6 fruit fly cellular contexts compared by ENCODE assay signal in the genomic region with DNA sequence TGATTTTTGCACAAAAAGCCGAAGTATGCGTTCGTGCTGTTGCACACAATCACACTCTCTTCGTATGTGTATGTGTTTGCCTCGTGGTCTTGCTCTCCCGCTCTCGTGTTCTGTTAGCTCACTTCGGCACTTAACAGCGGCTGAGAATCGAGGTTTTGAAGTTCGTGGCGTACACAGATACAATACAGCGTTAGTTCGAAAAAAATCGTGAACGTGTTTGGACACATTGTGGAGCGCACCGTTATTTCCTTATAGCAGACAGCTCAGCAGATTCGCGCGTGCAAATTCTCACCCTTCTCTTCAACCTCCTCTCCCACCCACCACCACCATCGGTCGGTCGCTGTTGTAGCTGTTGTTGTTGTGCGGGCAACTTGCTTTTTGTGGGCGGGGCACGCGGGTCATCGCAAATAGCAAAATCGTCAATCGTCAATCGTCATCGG.
TF ChIP-seq lines count a peak whose summit lies in the region.

Gene caps (plus strand): TSS at position 191 of the 440 bp plus-strand sequence.

- peak; percentile 51 for TF ChIP-seq CTCF in whole organism, embryonic (GFP tag; optimal IDR thresholded peaks at IDR 0.05; lab: Kevin White, UChicago)

TF ChIP-seq in whole organism, 6 proteins besides CTCF, POLR2A, EP300 and RAD21:
- no peak for TF ChIP-seq EcR (GFP tag; optimal IDR thresholded peaks at IDR 0.05; lab: Kevin White, UChicago)
- TF ChIP-seq Dll (optimal IDR thresholded peaks at IDR 0.05; lab: Kevin White, UChicago) = peak; percentile 45
TF ChIP-seq in whole organism: peak in this region for 1.

TF ChIP-seq in whole organism, adult, 20 proteins besides CTCF, POLR2A, EP300 and RAD21 (continues in another document):
- peak; percentile 53 for TF ChIP-seq bab1 (GFP tag; optimal IDR thresholded peaks at IDR 0.05; lab: Kevin White, UChicago)
- no peak for TF ChIP-seq Clk (GFP tag; optimal IDR thresholded peaks at IDR 0.05; lab: Kevin White, UChicago)
- peak; percentile 21 for TF ChIP-seq pad (GFP tag; optimal IDR thresholded peaks at IDR 0.05; lab: Kevin White, UChicago)
- peak; percentile 32 for TF ChIP-seq CG7045 (GFP tag; optimal IDR thresholded peaks at IDR 0.05; lab: Kevin White, UChicago)
- TF ChIP-seq CG7101 (tag; optimal IDR thresholded peaks at IDR 0.05; lab: Kevin White, UChicago) = peak; percentile 66
- peak; percentile 93 for TF ChIP-seq Mnt (GFP tag; optimal IDR thresholded peaks at IDR 0.05; lab: Kevin White, UChicago)
- no peak for TF ChIP-seq cnc (optimal IDR thresholded peaks at IDR 0.05; lab: Kevin White, UChicago)
- TF ChIP-seq ovo (GFP tag; optimal IDR thresholded peaks at IDR 0.05; lab: Kevin White, UChicago) = peak; percentile 95
- peak; percentile 22 for TF ChIP-seq CG14711 (tag; optimal IDR thresholded peaks at IDR 0.05; lab: Kevin White, UChicago)
- peak; percentile 20 for TF ChIP-seq CG11617 (GFP tag; optimal IDR thresholded peaks at IDR 0.05; lab: Kevin White, UChicago)
- TF ChIP-seq Hr96 (GFP tag; optimal IDR thresholded peaks at IDR 0.05; lab: Kevin White, UChicago) = peak; percentile 63
- peak; percentile 31 for TF ChIP-seq Crg-1 (GFP tag; optimal IDR thresholded peaks at IDR 0.05; lab: Kevin White, UChicago)
- TF ChIP-seq CG5204 (GFP tag; optimal IDR thresholded peaks at IDR 0.05; lab: Kevin White, UChicago) = no peak
- TF ChIP-seq tj (GFP tag; optimal IDR thresholded peaks at IDR 0.05; lab: Kevin White, UChicago) = peak; percentile 95
- no peak for TF ChIP-seq CG1620 (GFP tag; optimal IDR thresholded peaks at IDR 0.05; lab: Kevin White, UChicago)
- no peak for TF ChIP-seq kay (GFP tag; lab: Kevin White, UChicago; ENCODE audit: borderline replicate concordance)

TF ChIP-seq in whole organism, embryonic, 481 proteins besides CTCF, POLR2A, EP300 and RAD21 (continues in another document):
- TF ChIP-seq Hand (GFP tag; optimal IDR thresholded peaks at IDR 0.05; lab: Kevin White, UChicago) (peak; percentile 46), sug (tag; optimal IDR thresholded peaks at IDR 0.05; lab: Kevin White, UChicago) (peak; percentile 71), usp (GFP tag; optimal IDR thresholded peaks at IDR 0.05; lab: Kevin White, UChicago) (no peak), knrl (GFP tag; IDR thresholded peaks at IDR 0.05; lab: Robert Waterston, UW; ENCODE audit: partially characterized antibody) (peak; percentile 44; the same call in 2 of the 3 replicates), Optix (GFP tag; IDR thresholded peaks at IDR 0.05; lab: Robert Waterston, UW) (no peak), CG7372 (GFP tag; IDR thresholded peaks at IDR 0.05; lab: Robert Waterston, UW) (no peak), gfzf (GFP tag; optimal IDR thresholded peaks at IDR 0.05; lab: Kevin White, UChicago) (no peak), al (GFP tag; IDR thresholded peaks at IDR 0.05; lab: Robert Waterston, UW) (no peak), lab (GFP tag; optimal IDR thresholded peaks at IDR 0.05; lab: Kevin White, UChicago) (peak; percentile 63), Atf6 (GFP tag; IDR thresholded peaks at IDR 0.05; lab: Robert Waterston, UW) (0 out of 2 replicates have a peak, but pooled peaks have one; percentile 50), CG2875 (GFP tag; optimal IDR thresholded peaks at IDR 0.05; lab: Kevin White, UChicago) (no peak), amos (GFP tag; IDR thresholded peaks at IDR 0.05; lab: Robert Waterston, UW; ENCODE audit: partially characterized antibody) (peak; percentile 44; the same call in 1 of the 2 replicates), ssp (GFP tag; IDR thresholded peaks at IDR 0.05; lab: Robert Waterston, UW) (no peak), tll (GFP tag; optimal IDR thresholded peaks at IDR 0.05; lab: Kevin White, UChicago) (no peak), eyg (GFP tag; optimal IDR thresholded peaks at IDR 0.05; lab: Kevin White, UChicago) (no peak), mam (GFP tag; optimal IDR thresholded peaks at IDR 0.05; lab: Kevin White, UChicago) (no peak), ewg (GFP tag; optimal IDR thresholded peaks at IDR 0.05; lab: Kevin White, UChicago) (no peak)

TF ChIP-seq in whole organism, prepupa, 60 proteins besides CTCF, POLR2A, EP300 and RAD21 (continues in another document):
- peak; percentile 60 for TF ChIP-seq CG16779 (tag; optimal IDR thresholded peaks at IDR 0.05; lab: Kevin White, UChicago)
- peak; percentile 12 for TF ChIP-seq CG3032 (tag; optimal IDR thresholded peaks at IDR 0.05; lab: Kevin White, UChicago)
- TF ChIP-seq Gug (GFP tag; IDR thresholded peaks at IDR 0.05; lab: Robert Waterston, UW) = 0 out of 2 replicates have a peak, but pooled peaks have one; percentile 14
- TF ChIP-seq Eip75B (GFP tag; optimal IDR thresholded peaks at IDR 0.05; lab: Kevin White, UChicago) = peak; percentile 40
- peak; percentile 60 for TF ChIP-seq Sox102F (GFP tag; optimal IDR thresholded peaks at IDR 0.05; lab: Kevin White, UChicago)
- peak; percentile 52 for TF ChIP-seq Eip78C (GFP tag; lab: Kevin White, UChicago)
- TF ChIP-seq Ets21C (GFP tag; optimal IDR thresholded peaks at IDR 0.05; lab: Kevin White, UChicago) = no peak
- TF ChIP-seq CG9139 (GFP tag; optimal IDR thresholded peaks at IDR 0.05; lab: Kevin White, UChicago) = peak; percentile 54
- peak; percentile 69; the same call in 2 of the 3 replicates for TF ChIP-seq CG6163 (GFP tag; IDR thresholded peaks at IDR 0.05; lab: Robert Waterston, UW)
- TF ChIP-seq CG7368 (GFP tag; optimal IDR thresholded peaks at IDR 0.05; lab: Kevin White, UChicago) = no peak
- TF ChIP-seq CG31627 (GFP tag; optimal IDR thresholded peaks at IDR 0.05; lab: Kevin White, UChicago) = no peak
- TF ChIP-seq eg (GFP tag; IDR thresholded peaks at IDR 0.05; lab: Robert Waterston, UW) = peak; percentile 77
- no peak for TF ChIP-seq CG10669 (GFP tag; optimal IDR thresholded peaks at IDR 0.05; lab: Kevin White, UChicago)
- peak; percentile 59 for TF ChIP-seq fkh (GFP tag; optimal IDR thresholded peaks at IDR 0.05; lab: Kevin White, UChicago)
- no peak for TF ChIP-seq Hr4 (GFP tag; optimal IDR thresholded peaks at IDR 0.05; lab: Kevin White, UChicago)
- TF ChIP-seq CG6792 (GFP tag; optimal IDR thresholded peaks at IDR 0.05; lab: Kevin White, UChicago) = peak; percentile 18
- TF ChIP-seq CG34406 (GFP tag; optimal IDR thresholded peaks at IDR 0.05; lab: Kevin White, UChicago) = no peak
- no peak for TF ChIP-seq pdm3 (GFP tag; optimal IDR thresholded peaks at IDR 0.05; lab: Kevin White, UChicago)

TF ChIP-seq in whole organism, pupa, 21 proteins besides CTCF, POLR2A, EP300 and RAD21 (continues in another document):
- TF ChIP-seq CG8301 (tag; optimal IDR thresholded peaks at IDR 0.05; lab: Kevin White, UChicago) (no peak), Snoo (tag; optimal IDR thresholded peaks at IDR 0.05; lab: Kevin White, UChicago) (peak; percentile 35), rn (GFP tag; IDR thresholded peaks at IDR 0.05; lab: Robert Waterston, UW) (no peak), CG17806 (tag; optimal IDR thresholded peaks at IDR 0.05; lab: Kevin White, UChicago) (no peak), EcR (GFP tag; optimal IDR thresholded peaks at IDR 0.05; lab: Kevin White, UChicago) (peak; percentile 48), CG4496 (GFP tag; IDR thresholded peaks at IDR 0.05; lab: Robert Waterston, UW) (peak; percentile 77), Ets98B (GFP tag; IDR thresholded peaks at IDR 0.05; lab: Robert Waterston, UW) (peak; percentile 51; the same call in 1 of the 2 replicates), CG32121 (GFP tag; IDR thresholded peaks at IDR 0.05; lab: Robert Waterston, UW) (peak; percentile 71), gl (tag; optimal IDR thresholded peaks at IDR 0.05; lab: Kevin White, UChicago) (peak; percentile 0), Pif1A (GFP tag; optimal IDR thresholded peaks at IDR 0.05; lab: Kevin White, UChicago) (peak; percentile 26), CG13204 (GFP tag; optimal IDR thresholded peaks at IDR 0.05; lab: Kevin White, UChicago) (peak; percentile 84), CG9948 (tag; optimal IDR thresholded peaks at IDR 0.05; lab: Kevin White, UChicago) (no peak), CG34367 (tag; optimal IDR thresholded peaks at IDR 0.05; lab: Kevin White, UChicago) (peak; percentile 17), CG8159 (tag; optimal IDR thresholded peaks at IDR 0.05; lab: Kevin White, UChicago) (peak; percentile 26), Pif1B (GFP tag; optimal IDR thresholded peaks at IDR 0.05; lab: Kevin White, UChicago) (peak; percentile 60), CG10348 (GFP tag; IDR thresholded peaks at IDR 0.05; lab: Robert Waterston, UW) (0 out of 2 replicates have a peak, but pooled peaks have one; percentile 38), CG14655 (GFP tag; optimal IDR thresholded peaks at IDR 0.05; lab: Kevin White, UChicago) (no peak), fd96Ca (GFP tag; IDR thresholded peaks at IDR 0.05; lab: Robert Waterston, UW) (peak; percentile 69; the same call in 2 of the 3 replicates)

TF ChIP-seq in whole organism, wandering third instar larva, 38 proteins besides CTCF, POLR2A, EP300 and RAD21 (continues in another document):
- TF ChIP-seq CrebA (GFP tag; optimal IDR thresholded peaks at IDR 0.05; lab: Kevin White, UChicago; ENCODE audit: borderline replicate concordance) (peak; percentile 61), sv (GFP tag; optimal IDR thresholded peaks at IDR 0.05; lab: Kevin White, UChicago) (no peak), jim (GFP tag; optimal IDR thresholded peaks at IDR 0.05; lab: Kevin White, UChicago) (peak; percentile 31), ey (GFP tag; optimal IDR thresholded peaks at IDR 0.05; lab: Kevin White, UChicago) (no peak), h (GFP tag; optimal IDR thresholded peaks at IDR 0.05; lab: Kevin White, UChicago) (peak; percentile 64), Sp1 (GFP tag; optimal IDR thresholded peaks at IDR 0.05; lab: Kevin White, UChicago) (peak; percentile 48), sage (GFP tag; optimal IDR thresholded peaks at IDR 0.05; lab: Kevin White, UChicago) (peak; percentile 33), foxo (GFP tag; optimal IDR thresholded peaks at IDR 0.05; lab: Kevin White, UChicago) (peak in 1 of 2 experiments; percentile 23), brk (GFP tag; optimal IDR thresholded peaks at IDR 0.05; lab: Kevin White, UChicago) (no peak), Mio (GFP tag; optimal IDR thresholded peaks at IDR 0.05; lab: Kevin White, UChicago) (no peak), woc (GFP tag; optimal IDR thresholded peaks at IDR 0.05; lab: Kevin White, UChicago) (no peak), usp (GFP tag; optimal IDR thresholded peaks at IDR 0.05; lab: Kevin White, UChicago) (no peak), Abd-B (GFP tag; optimal IDR thresholded peaks at IDR 0.05; lab: Kevin White, UChicago) (no peak), rgr (GFP tag; optimal IDR thresholded peaks at IDR 0.05; lab: Kevin White, UChicago) (peak; percentile 53), Dif (GFP tag; optimal IDR thresholded peaks at IDR 0.05; lab: Kevin White, UChicago; ENCODE audit: partially characterized antibody) (peak; percentile 8), Jra (GFP tag; optimal IDR thresholded peaks at IDR 0.05; lab: Kevin White, UChicago) (no peak), N (GFP tag; optimal IDR thresholded peaks at IDR 0.05; lab: Kevin White, UChicago) (peak; percentile 67), dsf (GFP tag; optimal IDR thresholded peaks at IDR 0.05; lab: Kevin White, UChicago; ENCODE audit: borderline replicate concordance) (no peak), psq (GFP tag; optimal IDR thresholded peaks at IDR 0.05; lab: Kevin White, UChicago) (peak; percentile 20), Hr78 (GFP tag; optimal IDR thresholded peaks at IDR 0.05; lab: Kevin White, UChicago) (no peak), HLH106 (tag; optimal IDR thresholded peaks at IDR 0.05; lab: Kevin White, UChicago) (no peak)
